Worm (Caenorhabditis elegans): ENCODE results near the gene C02G6.3.

DNA sequence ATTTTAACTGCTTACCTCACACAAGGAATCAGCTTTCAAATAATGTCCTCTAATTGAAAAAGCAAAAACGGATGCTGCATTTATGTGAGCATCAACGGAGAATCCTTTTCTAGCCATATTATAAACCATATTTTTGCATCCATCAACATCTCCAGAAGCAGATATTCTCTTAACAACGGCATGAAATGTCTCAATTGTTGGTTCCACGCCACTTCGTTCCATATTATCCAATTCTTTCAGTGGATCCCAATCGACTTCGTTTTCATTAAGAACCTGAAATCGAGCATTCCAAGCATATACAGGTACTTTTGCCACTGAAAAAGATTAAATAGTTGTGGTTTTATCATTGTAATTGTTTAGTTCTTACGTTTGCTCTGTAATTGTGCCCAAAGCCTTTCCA is 36.7 kb downstream of the C02G6.3 start:
- TF ChIP-seq F13C5.2 (tag; optimal IDR thresholded peaks at IDR 0.05), result no peak
- TF ChIP-seq ama-1 (optimal IDR thresholded peaks at IDR 0.05), result no peak

Measured in whole organism, early embryonic.